Worm (Caenorhabditis elegans) whole organism, late embryonic: Measurements from ENCODE around the gene ubxn-4.

Experiments used
- Y22D7AL.16 ChIP-seq: sonication (generic microtip); optimal IDR thresholded peaks from 2 replicates; lab custom pipeline; 2016; ENCODE audit warnings: missing genetic modification characterization, missing compliant biosample characterization
- ama-1 ChIP-seq: fragments of 150-350 bp; optimal IDR thresholded peaks from 2 replicates; lab custom pipeline; 2014
- dve-1 ChIP-seq: sonication (generic microtip); optimal IDR thresholded peaks from 2 replicates; lab custom pipeline; 2017; ENCODE audit warnings: antibody characterized with exemption, mild to moderate bottlenecking, missing genetic modification characterization, missing compliant biosample characterization
- elt-2 ChIP-seq: sonication (generic microtip); optimal IDR thresholded peaks from 2 replicates; lab custom pipeline; 2016; ENCODE audit warnings: missing genetic modification reagents, missing genetic modification characterization, missing compliant biosample characterization
- hlh-6 ChIP-seq: sonication (generic microtip); optimal IDR thresholded peaks from 2 replicates; lab custom pipeline; 2016; ENCODE audit warnings: missing genotype, missing genetic modification characterization, missing compliant biosample characterization
- pha-4 ChIP-seq: fragments of 150-350 bp; optimal IDR thresholded peaks from 2 replicates; lab custom pipeline; 2018; ENCODE audit warnings: missing biosample characterization, missing genetic modification reagents, missing genetic modification characterization
- tbx-2 ChIP-seq: sonication (generic microtip); optimal IDR thresholded peaks from 2 replicates; lab custom pipeline; 2016; ENCODE audit warnings: missing genetic modification characterization, missing compliant biosample characterization
- ttx-3 ChIP-seq: sonication (generic microtip); optimal IDR thresholded peaks from 2 replicates; lab custom pipeline; 2016; ENCODE audit warnings: missing genetic modification reagents, missing genetic modification characterization, missing compliant biosample characterization

DNA sequence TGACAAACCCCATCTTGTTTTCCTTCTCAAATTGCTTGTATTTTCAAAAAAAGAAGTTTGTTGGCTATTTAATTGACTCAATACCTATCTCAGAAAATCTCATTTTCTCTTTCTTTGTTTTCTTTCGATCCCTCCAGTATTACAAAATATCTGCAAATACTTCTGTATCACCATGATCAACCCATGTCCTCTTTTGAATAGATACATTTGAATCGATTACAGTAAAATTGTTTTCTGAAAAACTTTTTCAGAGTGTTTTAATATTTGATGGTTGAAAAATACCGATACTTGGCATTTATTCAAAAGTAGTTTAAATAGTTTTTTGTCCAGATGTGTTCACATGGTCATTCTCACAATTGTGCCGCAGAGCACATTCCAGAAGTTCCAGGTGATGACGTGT, 3.8 kb upstream of the ubxn-4 start, which contains the start of gene ZK353.9:
- no peak for TF ChIP-seq tbx-2 (tag; lab: Kevin White, UChicago)
- TF ChIP-seq hlh-6 (tag; lab: Kevin White, UChicago), result no peak
- TF ChIP-seq pha-4 (tag; lab: Kevin White, UChicago), result no peak
- TF ChIP-seq Y22D7AL.16 (tag; lab: Kevin White, UChicago), result no peak
- no peak for TF ChIP-seq ama-1 (lab: Kevin White, UChicago)
- TF ChIP-seq elt-2 (tag; lab: Kevin White, UChicago), result no peak
- no peak for TF ChIP-seq dve-1
- TF ChIP-seq ttx-3 (tag; lab: Kevin White, UChicago), result no peak
